Worm (Caenorhabditis elegans): Measurements from ENCODE around the gene srh-74.

Gene srh-74

DNA sequence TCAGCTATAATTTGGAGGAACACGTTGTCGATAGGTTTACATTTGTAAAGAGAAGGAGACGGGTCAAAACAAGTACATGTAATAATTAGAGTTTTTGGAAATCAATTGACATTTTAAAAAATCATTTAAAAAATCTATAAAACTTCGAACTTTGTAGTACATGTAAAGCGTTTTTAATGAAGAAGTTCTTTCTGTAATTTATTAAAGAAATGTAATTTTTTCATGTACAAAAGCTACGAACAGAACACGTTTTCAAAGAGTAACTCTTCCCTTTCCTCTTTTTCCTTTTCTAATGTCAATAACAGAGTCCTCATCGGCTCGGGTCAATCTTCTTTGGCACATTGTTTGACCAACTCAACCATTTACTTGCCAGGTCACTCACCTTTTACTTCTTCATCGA lies 4.8 kb downstream of the srh-74 start, which contains the start of gene C45B11.6:
C45B11.6 (plus strand) TSS at position 301 of the 400 bp plus-strand sequence.
- TF ChIP-seq nhr-12 (tag; optimal IDR thresholded peaks at IDR 0.05) (no peak), pha-4 (tag; optimal IDR thresholded peaks at IDR 0.05) (peak; percentile 68), lsy-12 (tag; optimal IDR thresholded peaks at IDR 0.05) (no peak)

DNA sequence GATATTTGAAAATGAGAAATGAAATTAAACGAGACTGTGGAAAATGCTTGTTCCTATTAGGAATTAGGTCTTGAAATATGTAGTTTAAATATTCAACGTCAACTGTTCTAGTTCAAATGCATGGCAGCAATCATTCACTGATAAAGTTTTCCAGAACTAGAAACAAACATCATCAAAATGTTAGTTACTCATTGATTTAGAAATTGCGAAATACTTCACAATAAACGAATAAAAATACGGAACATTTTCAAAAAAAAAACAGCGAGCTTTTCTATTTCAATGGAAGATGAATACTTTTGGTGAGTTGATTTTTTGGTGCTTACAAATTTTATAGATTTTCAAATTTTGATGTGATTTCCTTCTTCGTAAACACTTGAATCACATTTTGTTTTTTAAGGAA lies 6.0 kb downstream of the srh-74 start, which contains the start of gene C45B11.2:
C45B11.2 (plus strand) TSS at position 173 of the 400 bp plus-strand sequence.
- no peak for TF ChIP-seq lin-15B (tag; optimal IDR thresholded peaks at IDR 0.05)
- no peak for TF ChIP-seq ZK546.5 (tag; optimal IDR thresholded peaks at IDR 0.05)
- TF ChIP-seq elt-3 (tag; optimal IDR thresholded peaks at IDR 0.05), result no peak
- TF ChIP-seq ceh-82 (tag; optimal IDR thresholded peaks at IDR 0.05), result no peak
- TF ChIP-seq pqm-1 (tag; optimal IDR thresholded peaks at IDR 0.05), result no peak
- no peak for TF ChIP-seq ztf-11 (tag; optimal IDR thresholded peaks at IDR 0.05)
- TF ChIP-seq ceh-9 (tag; optimal IDR thresholded peaks at IDR 0.05), result no peak
- no peak for TF ChIP-seq daf-12 (tag; optimal IDR thresholded peaks at IDR 0.05)
- no peak for TF ChIP-seq nhr-12 (tag; optimal IDR thresholded peaks at IDR 0.05)
- TF ChIP-seq elt-2 (tag; optimal IDR thresholded peaks at IDR 0.05), result no peak
- TF ChIP-seq nfya-1 (tag; optimal IDR thresholded peaks at IDR 0.05; ENCODE audit: insufficient read depth), result no peak
- TF ChIP-seq mml-1 (tag; optimal IDR thresholded peaks at IDR 0.05), result no peak
- no peak for TF ChIP-seq nhr-11 (tag; optimal IDR thresholded peaks at IDR 0.05)

DNA sequence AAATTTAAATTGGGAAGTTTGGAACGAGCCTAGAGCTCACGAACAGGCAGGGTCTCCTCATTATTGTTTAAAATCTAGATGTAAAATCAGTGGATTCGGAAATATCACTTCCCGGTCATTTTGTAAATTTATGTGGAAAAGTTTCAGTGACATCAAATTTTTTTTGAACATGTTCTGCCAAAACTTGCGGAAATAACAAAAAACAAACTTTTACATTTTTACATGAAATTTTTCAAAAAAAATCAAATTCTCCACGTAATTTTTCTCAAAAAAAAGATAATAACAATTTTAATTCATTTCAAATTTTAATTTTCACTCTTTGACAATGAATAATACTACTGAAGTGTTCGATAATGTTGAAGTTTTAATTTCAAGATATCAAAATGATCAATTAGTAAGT lies 7.1 kb downstream of the srh-74 start, which contains the start of gene C45B11.5:
C45B11.5 (plus strand) TSS at position 301 of the 400 bp plus-strand sequence.
- TF ChIP-seq daf-12 (tag; optimal IDR thresholded peaks at IDR 0.05), result no peak
- TF ChIP-seq ceh-82 (tag; optimal IDR thresholded peaks at IDR 0.05), result no peak
- no peak for TF ChIP-seq ama-1 (optimal IDR thresholded peaks at IDR 0.05)
- TF ChIP-seq ceh-9 (tag; optimal IDR thresholded peaks at IDR 0.05), result no peak
- no peak for TF ChIP-seq unc-39 (tag; optimal IDR thresholded peaks at IDR 0.05)
- no peak for TF ChIP-seq zag-1 (tag; optimal IDR thresholded peaks at IDR 0.05)
- TF ChIP-seq nhr-28 (tag; optimal IDR thresholded peaks at IDR 0.05), result no peak

DNA sequence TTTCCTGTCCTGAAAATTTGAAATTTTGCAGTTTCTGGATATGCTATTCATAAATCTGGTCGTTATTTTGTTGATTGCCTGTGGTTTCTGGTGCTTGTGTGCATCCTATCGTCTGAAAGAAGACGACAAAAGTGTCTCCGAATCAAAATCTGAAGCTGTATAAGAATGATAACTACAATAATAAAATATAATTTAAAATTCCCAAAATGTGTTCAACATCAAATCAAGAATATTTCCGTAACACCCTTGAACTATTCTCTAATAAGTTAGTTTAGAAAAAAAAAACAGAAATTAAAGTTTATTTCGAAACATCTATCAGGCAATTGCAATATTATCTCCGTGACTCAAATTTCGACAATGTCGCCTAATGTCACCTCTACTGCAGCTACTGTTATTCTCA lies 8.1 kb downstream of the srh-74 start, which contains the start of gene C45B11.8:
C45B11.8 (plus strand) TSS at position 301 of the 400 bp plus-strand sequence.
- TF ChIP-seq mdl-1 (tag; optimal IDR thresholded peaks at IDR 0.05) (no peak), R02D3.7 (tag; optimal IDR thresholded peaks at IDR 0.05) (no peak), egl-27 (tag; optimal IDR thresholded peaks at IDR 0.05) (no peak)

DNA sequence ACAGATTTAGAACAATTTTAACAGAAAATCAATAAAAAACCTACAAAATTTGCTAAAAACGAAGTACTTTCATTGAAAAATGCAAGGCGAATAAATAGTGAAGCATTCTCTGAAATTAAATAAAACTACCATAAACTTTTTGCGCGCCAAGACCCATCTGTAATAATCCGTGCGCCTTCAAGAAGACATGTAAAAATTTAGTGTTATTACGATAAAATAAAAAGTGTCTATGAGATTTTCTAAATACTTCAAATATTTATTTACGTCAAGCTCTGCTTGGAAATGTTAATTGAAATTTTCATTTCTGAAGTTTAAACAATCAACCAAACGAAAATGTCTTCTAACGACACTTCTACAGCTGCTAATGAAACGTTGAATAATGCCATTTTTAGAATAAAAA lies 8.6 kb downstream of the srh-74 start, which contains the start of gene C45B11.9:
C45B11.9 (plus strand) TSS at position 301 of the 400 bp plus-strand sequence.
- no peak for TF ChIP-seq R02D3.7 (tag; optimal IDR thresholded peaks at IDR 0.05)
- no peak for TF ChIP-seq pha-4 (tag; optimal IDR thresholded peaks at IDR 0.05)
- TF ChIP-seq nhr-76 (tag; optimal IDR thresholded peaks at IDR 0.05), result no peak
- no peak for TF ChIP-seq nhr-28 (tag; optimal IDR thresholded peaks at IDR 0.05)
- no peak for TF ChIP-seq fos-1 (tag; optimal IDR thresholded peaks at IDR 0.05)
- no peak for TF ChIP-seq jun-1 (tag; optimal IDR thresholded peaks at IDR 0.05)
- TF ChIP-seq pqm-1 (tag; optimal IDR thresholded peaks at IDR 0.05), result no peak
- no peak for TF ChIP-seq lsy-12 (tag; optimal IDR thresholded peaks at IDR 0.05)
- no peak for TF ChIP-seq nhr-11 (tag; optimal IDR thresholded peaks at IDR 0.05)
- TF ChIP-seq ceh-16 (tag; optimal IDR thresholded peaks at IDR 0.05), result no peak
- TF ChIP-seq nhr-43 (tag; optimal IDR thresholded peaks at IDR 0.05; ENCODE audit: poor library complexity, severe bottlenecking), result no peak
- no peak for TF ChIP-seq nhr-25 (tag; optimal IDR thresholded peaks at IDR 0.05)
- no peak for TF ChIP-seq fkh-2 (tag; optimal IDR thresholded peaks at IDR 0.05)
- no peak for TF ChIP-seq aly-2 (tag; optimal IDR thresholded peaks at IDR 0.05)
- TF ChIP-seq ama-1 (optimal IDR thresholded peaks at IDR 0.05), result no peak
- no peak for TF ChIP-seq mdl-1 (tag; optimal IDR thresholded peaks at IDR 0.05)
- TF ChIP-seq ZK546.5 (tag; optimal IDR thresholded peaks at IDR 0.05), result no peak

DNA sequence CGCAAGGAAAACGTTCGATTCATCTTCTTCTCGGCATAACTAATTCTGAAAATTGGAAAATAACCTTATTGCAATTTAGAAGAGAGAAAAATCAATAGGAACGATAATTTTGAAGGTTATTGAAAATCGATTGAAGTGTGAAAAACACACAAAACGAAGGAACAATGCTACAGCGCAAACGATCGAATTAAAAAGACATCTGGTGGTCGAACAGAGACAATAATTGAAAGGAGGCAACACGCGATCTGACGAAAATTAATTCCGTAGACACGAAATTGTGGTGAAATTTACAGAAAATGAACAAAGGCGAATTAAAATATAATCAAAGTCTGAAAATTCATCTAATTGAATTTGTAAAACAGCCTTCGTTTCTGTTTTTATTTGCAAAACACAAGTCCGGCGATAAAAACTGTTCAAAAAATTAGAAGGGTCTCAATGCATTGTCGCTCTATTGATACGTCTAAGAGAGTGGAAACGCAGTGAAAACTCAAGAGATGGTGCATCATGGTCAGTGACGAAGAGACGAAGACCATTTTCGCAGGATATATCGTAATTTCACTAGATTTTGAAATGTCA lies 9.1 kb downstream of the srh-74 start, which contains the start of gene pak-2:
pak-2 (minus strand) TSS at position 51 of the 576 bp plus-strand sequence.
- TF ChIP-seq mml-1 (tag; optimal IDR thresholded peaks at IDR 0.05) (no peak), ztf-4 (tag; optimal IDR thresholded peaks at IDR 0.05) (no peak), jun-1 (tag; optimal IDR thresholded peaks at IDR 0.05) (peak; percentile 8), sea-2 (GFP tag; optimal IDR thresholded peaks at IDR 0.05) (no peak), skn-1 (tag; optimal IDR thresholded peaks at IDR 0.05) (no peak), nhr-237 (tag; optimal IDR thresholded peaks at IDR 0.05) (no peak), R02D3.7 (tag; optimal IDR thresholded peaks at IDR 0.05) (no peak), ZK546.5 (tag; optimal IDR thresholded peaks at IDR 0.05) (no peak), nhr-76 (tag; optimal IDR thresholded peaks at IDR 0.05) (no peak), ztf-11 (tag; optimal IDR thresholded peaks at IDR 0.05) (no peak), pqm-1 (tag; optimal IDR thresholded peaks at IDR 0.05) (peak; percentile 28), ceh-82 (tag; optimal IDR thresholded peaks at IDR 0.05) (no peak), fkh-10 (GFP tag; optimal IDR thresholded peaks at IDR 0.05) (peak; percentile 7), fkh-2 (tag; optimal IDR thresholded peaks at IDR 0.05) (no peak), nhr-77 (tag; optimal IDR thresholded peaks at IDR 0.05) (no peak), pha-4 (tag; optimal IDR thresholded peaks at IDR 0.05) (peak; percentile 82), ceh-9 (tag; optimal IDR thresholded peaks at IDR 0.05) (no peak), zag-1 (tag; optimal IDR thresholded peaks at IDR 0.05) (no peak), nhr-67 (tag; optimal IDR thresholded peaks at IDR 0.05) (no peak), unc-39 (tag; optimal IDR thresholded peaks at IDR 0.05) (no peak), ceh-28 (tag; optimal IDR thresholded peaks at IDR 0.05) (peak; percentile 34), daf-12 (tag; optimal IDR thresholded peaks at IDR 0.05) (no peak), unc-62 (GFP tag; optimal IDR thresholded peaks at IDR 0.05) (peak; percentile 49), fos-1 (tag; optimal IDR thresholded peaks at IDR 0.05) (no peak), nhr-11 (tag; optimal IDR thresholded peaks at IDR 0.05) (peak; percentile 24), nhr-43 (tag; optimal IDR thresholded peaks at IDR 0.05; ENCODE audit: poor library complexity, severe bottlenecking) (peak; percentile 62)
